Fruit fly (Drosophila melanogaster) whole organism, embryonic: ENCODE data around the gene Mettl5.
A peak's percentile ranks its signal among the peaks of the same experiment; 100 is the strongest.

Experiments used
- Bdp1 ChIP-seq: fragments of 200-800 bp; sonication (Bioruptor generic); optimal IDR thresholded peaks from 3 replicates; lab custom pipeline; 2016; ENCODE audit warnings: missing biosample characterization, missing genetic modification characterization
- Blimp-1 ChIP-seq: fragments of 200-800 bp; sonication (Bioruptor generic); optimal IDR thresholded peaks from 3 replicates; lab custom pipeline; 2018; ENCODE audit warnings: missing biosample characterization, missing genetic modification characterization, mild to moderate bottlenecking, moderate library complexity, missing genetic modification reagents
- CG10147 ChIP-seq: fragments of 200-800 bp; sonication (Bioruptor generic); optimal IDR thresholded peaks from 2 replicates; lab custom pipeline; 2019; ENCODE audit warnings: missing biosample characterization, mild to moderate bottlenecking, missing genetic modification characterization, moderate library complexity
- CG11560 ChIP-seq: fragments of 200-800 bp; sonication (Bioruptor generic); IDR thresholded peaks from 3 replicates; pipeline ENCODE4 v1.3.6; 2022; ENCODE audit warnings: missing biosample characterization, missing genetic modification characterization
- CG12155 ChIP-seq: fragments of 200-800 bp; sonication (Bioruptor generic); optimal IDR thresholded peaks from 3 replicates; lab custom pipeline; 2016; ENCODE audit warnings: missing biosample characterization, missing genetic modification characterization
- CG12659 ChIP-seq: fragments of 200-800 bp; sonication (Bioruptor generic); optimal IDR thresholded peaks from 3 replicates; lab custom pipeline; 2017; ENCODE audit warnings: mild to moderate bottlenecking, missing biosample characterization, missing genetic modification reagents, missing genetic modification characterization
- CG13296 ChIP-seq: fragments of 200-800 bp; sonication (Bioruptor generic); optimal IDR thresholded peaks from 3 replicates; lab custom pipeline; 2018; ENCODE audit warnings: missing biosample characterization, mild to moderate bottlenecking, missing genetic modification characterization
- CG13424 ChIP-seq: fragments of 200-800 bp; sonication (Bioruptor generic); optimal IDR thresholded peaks from 2 replicates; lab custom pipeline; 2019; ENCODE audit warnings: missing biosample characterization, mild to moderate bottlenecking, missing genetic modification characterization, moderate library complexity
- CG14710 ChIP-seq: fragments of 200-800 bp; sonication (Bioruptor generic); optimal IDR thresholded peaks from 3 replicates; lab custom pipeline; 2019; ENCODE audit warnings: missing biosample characterization, mild to moderate bottlenecking, missing genetic modification characterization, moderate library complexity
- CG15011 ChIP-seq: fragments of 200-800 bp; sonication (Bioruptor generic); optimal IDR thresholded peaks from 3 replicates; lab custom pipeline; 2018; ENCODE audit warnings: missing biosample characterization, mild to moderate bottlenecking, missing genetic modification characterization
- CG17186 ChIP-seq: fragments of 200-800 bp; sonication (Bioruptor generic); optimal IDR thresholded peaks from 3 replicates; lab custom pipeline; 2017; ENCODE audit warnings: missing biosample characterization, missing genetic modification reagents, missing genetic modification characterization
- CG17385 ChIP-seq: fragments of 200-800 bp; sonication (Bioruptor generic); optimal IDR thresholded peaks from 3 replicates; lab custom pipeline; 2018; ENCODE audit warnings: missing biosample characterization, mild to moderate bottlenecking, missing genetic modification characterization
- CG17802 ChIP-seq: fragments of 200-800 bp; sonication (Bioruptor generic); optimal IDR thresholded peaks from 2 replicates; lab custom pipeline; 2018; ENCODE audit warnings: missing biosample characterization, mild to moderate bottlenecking, missing genetic modification characterization, moderate library complexity
- CG1792 ChIP-seq: fragments of 200-800 bp; sonication (Bioruptor generic); optimal IDR thresholded peaks from 2 replicates; lab custom pipeline; 2016; ENCODE audit warnings: missing biosample characterization, missing genetic modification characterization
- CG30020 ChIP-seq: fragments of 200-800 bp; optimal IDR thresholded peaks from 2 replicates; lab custom pipeline; 2019; ENCODE audit warnings: missing biosample characterization, mild to moderate bottlenecking, missing genetic modification characterization, moderate library complexity
- CG30403 ChIP-seq: fragments of 200-800 bp; sonication (Bioruptor generic); optimal IDR thresholded peaks from 3 replicates; lab custom pipeline; 2016; ENCODE audit warnings: missing biosample characterization, missing genetic modification characterization
- CG3065 ChIP-seq: fragments of 200-800 bp; sonication (Bioruptor generic); optimal IDR thresholded peaks from 2 replicates; lab custom pipeline; 2016; ENCODE audit warnings: missing biosample characterization, missing genetic modification characterization
- CG34224 ChIP-seq: fragments of 200-800 bp; sonication (Bioruptor generic); IDR thresholded peaks from 3 replicates; pipeline ENCODE4 v1.3.6; 2022; ENCODE audit warnings: missing biosample characterization, missing genetic modification characterization; ENCODE audit not compliant: partially characterized antibody
- CG42726 ChIP-seq: fragments of 200-800 bp; sonication (Bioruptor generic); IDR thresholded peaks from 2 replicates; pipeline ENCODE4 v1.3.6; 2022; ENCODE audit warnings: missing biosample characterization, missing genetic modification characterization; ENCODE audit not compliant: partially characterized antibody
- CG6765 ChIP-seq: fragments of 200-800 bp; sonication (Bioruptor generic); optimal IDR thresholded peaks from 3 replicates; lab custom pipeline; 2017; ENCODE audit warnings: missing biosample characterization, mild to moderate bottlenecking, missing genetic modification characterization
- CG7556 ChIP-seq: fragments of 200-800 bp; sonication (Bioruptor generic); optimal IDR thresholded peaks from 2 replicates; lab custom pipeline; 2017; ENCODE audit warnings: missing biosample characterization, mild to moderate bottlenecking, missing genetic modification characterization
- CG7963 ChIP-seq: fragments of 200-800 bp; sonication (Bioruptor generic); IDR thresholded peaks from 3 replicates; pipeline ENCODE4 v1.3.6; 2022; ENCODE audit warnings: missing biosample characterization, missing genetic modification characterization; ENCODE audit not compliant: partially characterized antibody
- CG8478 ChIP-seq: fragments of >200 bp; optimal IDR thresholded peaks from 2 replicates; lab custom pipeline; 2018
- Doc2 ChIP-seq: fragments of 200-800 bp; sonication (Bioruptor generic); IDR thresholded peaks from 2 replicates; pipeline ENCODE4 v1.3.6; 2022; ENCODE audit warnings: missing biosample characterization, missing genetic modification characterization
- E2f1 ChIP-seq: fragments of 200-800 bp; sonication (Bioruptor generic); IDR thresholded peaks from 2 replicates; pipeline ENCODE4 v1.3.6; 2022; ENCODE audit warnings: missing biosample characterization, missing genetic modification characterization
- E2f2 ChIP-seq: fragments of 200-800 bp; sonication (Bioruptor generic); IDR thresholded peaks from 2 replicates; pipeline ENCODE4 v1.3.6; 2022; ENCODE audit warnings: missing biosample characterization, missing genetic modification characterization
- H2.0 ChIP-seq: fragments of 200-800 bp; sonication (Bioruptor generic); IDR thresholded peaks from 2 replicates; pipeline ENCODE4 v1.3.6; 2022; ENCODE audit warnings: missing biosample characterization, missing genetic modification characterization
- HLHmδ ChIP-seq: fragments of 200-800 bp; sonication (Bioruptor generic); optimal IDR thresholded peaks from 2 replicates; lab custom pipeline; 2018; ENCODE audit warnings: missing biosample characterization, mild to moderate bottlenecking, missing genetic modification characterization, moderate library complexity
- Hr78 ChIP-seq, 2 experiments: fragments of 200-800 bp in 1 of 2; fragments of >200 bp in 1 of 2; sonication (Bioruptor generic) in 1 of 2; optimal IDR thresholded peaks; 2 replicates each; lab custom pipeline; 2017 to 2019; ENCODE audit warnings: missing biosample characterization in 2 of 2, missing genetic modification characterization in 2 of 2, mild to moderate bottlenecking in 1 of 2, moderate library complexity in 1 of 2
- MBD-R2 ChIP-seq: fragments of 200-800 bp; sonication (Bioruptor generic); IDR thresholded peaks from 2 replicates; pipeline ENCODE4 v1.3.6; 2022; ENCODE audit warnings: missing biosample characterization, missing genetic modification characterization
- PHDP ChIP-seq: fragments of 200-800 bp; sonication (Bioruptor generic); optimal IDR thresholded peaks from 3 replicates; lab custom pipeline; 2018; ENCODE audit warnings: missing biosample characterization, mild to moderate bottlenecking, missing genetic modification characterization, moderate library complexity
- Side ChIP-seq: fragments of 200-800 bp; sonication (Bioruptor generic); optimal IDR thresholded peaks from 2 replicates; lab custom pipeline; 2016; ENCODE audit warnings: missing biosample characterization, missing genetic modification characterization
- amos ChIP-seq: fragments of 200-800 bp; sonication (Bioruptor generic); IDR thresholded peaks from 2 replicates; pipeline ENCODE4 v1.3.6; 2022; ENCODE audit warnings: missing biosample characterization, missing genetic modification characterization; ENCODE audit not compliant: partially characterized antibody
- aop ChIP-seq: fragments of 200-800 bp; sonication (Bioruptor generic); IDR thresholded peaks from 2 replicates; pipeline ENCODE4 v1.3.6; 2022; ENCODE audit warnings: missing biosample characterization, missing genetic modification characterization
- ato ChIP-seq: fragments of 200-800 bp; sonication (Bioruptor generic); IDR thresholded peaks from 2 replicates; pipeline ENCODE4 v1.3.6; 2022; ENCODE audit warnings: missing biosample characterization, missing genetic modification characterization; ENCODE audit not compliant: partially characterized antibody
- chif ChIP-seq, 2 experiments: fragments of 200-800 bp; sonication (Bioruptor generic); optimal IDR thresholded peaks; 3 replicates each; lab custom pipeline; 2016; ENCODE audit warnings: missing biosample characterization in 2 of 2, missing genetic modification characterization in 2 of 2
- crol ChIP-seq: fragments of 200-800 bp; sonication (Bioruptor generic); IDR thresholded peaks from 2 replicates; pipeline ENCODE4 v1.3.6; 2022; ENCODE audit warnings: missing biosample characterization, missing genetic modification characterization
- en ChIP-seq: fragments of 200-800 bp; sonication (Bioruptor generic); optimal IDR thresholded peaks from 2 replicates; lab custom pipeline; 2016; ENCODE audit warnings: missing biosample characterization, missing genetic modification characterization
- fd96Cb ChIP-seq: fragments of 200-800 bp; sonication (Bioruptor generic); optimal IDR thresholded peaks from 2 replicates; lab custom pipeline; 2018; ENCODE audit warnings: missing biosample characterization, mild to moderate bottlenecking, missing genetic modification characterization, moderate library complexity
- gro ChIP-seq: fragments of 200-800 bp; sonication (Bioruptor generic); optimal IDR thresholded peaks from 2 replicates; lab custom pipeline; 2016; ENCODE audit warnings: missing biosample characterization, missing genetic modification characterization
- hth ChIP-seq: fragments of >200 bp; optimal IDR thresholded peaks from 2 replicates; lab custom pipeline; 2017; ENCODE audit warnings: inconsistent platforms
- lmd ChIP-seq: fragments of 200-800 bp; sonication (Bioruptor generic); IDR thresholded peaks from 2 replicates; pipeline ENCODE4 v1.3.6; 2022; ENCODE audit warnings: missing biosample characterization, missing genetic modification characterization
- odd ChIP-seq: fragments of 200-800 bp; sonication (Bioruptor generic); optimal IDR thresholded peaks from 2 replicates; lab custom pipeline; 2017; ENCODE audit warnings: missing biosample characterization, mild to moderate bottlenecking, missing genetic modification characterization
- pfk ChIP-seq: fragments of 200-800 bp; sonication (Bioruptor generic); optimal IDR thresholded peaks from 2 replicates; lab custom pipeline; 2018; ENCODE audit warnings: missing biosample characterization, mild to moderate bottlenecking, missing genetic modification characterization, moderate library complexity
- tll ChIP-seq, 2 experiments: fragments of 200-800 bp in 1 of 2; fragments of >200 bp in 1 of 2; sonication (Bioruptor generic) in 1 of 2; optimal IDR thresholded peaks; 2 replicates each; lab custom pipeline; 2017 to 2019; ENCODE audit warnings: missing biosample characterization in 2 of 2, missing genetic modification characterization in 2 of 2, mild to moderate bottlenecking in 1 of 2, moderate library complexity in 1 of 2
- trem ChIP-seq: fragments of 200-800 bp; optimal IDR thresholded peaks from 3 replicates; lab custom pipeline; 2019; ENCODE audit warnings: missing biosample characterization, mild to moderate bottlenecking, missing genetic modification characterization, moderate library complexity
- tx ChIP-seq: fragments of 200-800 bp; sonication (Bioruptor generic); optimal IDR thresholded peaks from 2 replicates; lab custom pipeline; 2016; ENCODE audit warnings: missing biosample characterization, missing genetic modification characterization
- vfl ChIP-seq: fragments of 200-800 bp; sonication (Bioruptor generic); optimal IDR thresholded peaks from 2 replicates; lab custom pipeline; 2016; ENCODE audit warnings: missing biosample characterization, missing genetic modification characterization
- vvl ChIP-seq: fragments of 200-800 bp; sonication (Bioruptor generic); IDR thresholded peaks from 2 replicates; pipeline ENCODE4 v1.3.6; 2022; ENCODE audit warnings: missing biosample characterization, missing genetic modification characterization

Mettl5 gene

dm6 chr3L:19254715-19255428 lies 8.7 kb upstream of the Mettl5 start, which contains the start of the genes mRpL21 and rept (continued):
- peak in 1 of 2 experiments; percentile 43 for TF ChIP-seq tll (GFP tag; optimal IDR thresholded peaks at IDR 0.05; lab: Kevin White, UChicago)
- no peak for TF ChIP-seq CG7963
- peak; percentile 33; the same call in 1 of the 2 replicates for TF ChIP-seq E2f1 (GFP tag; lab: Robert Waterston, UW)
- TF ChIP-seq vfl (GFP tag; lab: Kevin White, UChicago): peak; percentile 69
- TF ChIP-seq lmd (GFP tag; lab: Robert Waterston, UW): peak; percentile 30; the same call in 1 of the 2 replicates
- peak; percentile 62 for TF ChIP-seq vvl (GFP tag; lab: Robert Waterston, UW)
- TF ChIP-seq CG15011 (GFP tag; lab: Kevin White, UChicago): no peak
- no peak for TF ChIP-seq en (GFP tag; lab: Kevin White, UChicago)
- TF ChIP-seq odd (GFP tag; lab: Kevin White, UChicago): peak; percentile 50
- TF ChIP-seq MBD-R2 (GFP tag; lab: Robert Waterston, UW): peak; percentile 93
- TF ChIP-seq Bdp1 (GFP tag; lab: Kevin White, UChicago): peak; percentile 51
- no peak for TF ChIP-seq Doc2 (GFP tag; lab: Robert Waterston, UW)
- no peak for TF ChIP-seq Blimp-1 (GFP tag; lab: Kevin White, UChicago)
- TF ChIP-seq CG34224 (GFP tag; lab: Robert Waterston, UW): no peak
- peak; percentile 47 for TF ChIP-seq CG13296 (GFP tag; lab: Kevin White, UChicago)
- no peak for TF ChIP-seq CG3065
- no peak for TF ChIP-seq amos (GFP tag; lab: Robert Waterston, UW)
- no peak for TF ChIP-seq ato (GFP tag; lab: Robert Waterston, UW)
- TF ChIP-seq H2.0 (GFP tag; lab: Robert Waterston, UW): peak; percentile 40
- TF ChIP-seq CG30020 (tag; lab: Kevin White, UChicago): peak; percentile 53
- TF ChIP-seq aop (GFP tag; lab: Robert Waterston, UW): no peak
- TF ChIP-seq CG30403 (GFP tag; lab: Kevin White, UChicago): peak; percentile 79
- TF ChIP-seq CG12659 (GFP tag; lab: Kevin White, UChicago): peak; percentile 67
- no peak for TF ChIP-seq CG11560
- no peak for TF ChIP-seq CG42726 (GFP tag; lab: Robert Waterston, UW)
- peak; percentile 42 for TF ChIP-seq CG10147 (GFP tag; lab: Kevin White, UChicago)
- no peak for TF ChIP-seq crol
- peak; percentile 58 for TF ChIP-seq gro (GFP tag; lab: Kevin White, UChicago)
- peak; percentile 43 for TF ChIP-seq CG13424 (tag; lab: Kevin White, UChicago)
- peak; percentile 52 for TF ChIP-seq CG17385 (GFP tag; lab: Kevin White, UChicago)
- peak; percentile 50 for TF ChIP-seq tx (GFP tag; lab: Kevin White, UChicago)
- no peak for TF ChIP-seq fd96Cb
- peak; percentile 97 for TF ChIP-seq CG17186
- peak; percentile 61 for TF ChIP-seq PHDP (tag; lab: Kevin White, UChicago)
- TF ChIP-seq pfk (GFP tag; lab: Kevin White, UChicago): no peak
- TF ChIP-seq CG1792 (GFP tag; lab: Kevin White, UChicago): peak; percentile 32
- TF ChIP-seq CG17802 (tag; lab: Kevin White, UChicago): no peak
- peak in 1 of 2 experiments; percentile 4 for TF ChIP-seq chif (GFP tag; optimal IDR thresholded peaks at IDR 0.05; lab: Kevin White, UChicago)
- TF ChIP-seq CG12155: peak; percentile 54
- peak; percentile 64 for TF ChIP-seq CG14710
- peak; percentile 26 for TF ChIP-seq CG8478 (lab: Kevin White, UChicago)
- TF ChIP-seq hth: no peak
- peak; percentile 61 for TF ChIP-seq Side (GFP tag; lab: Kevin White, UChicago)
- peak; percentile 38 for TF ChIP-seq CG7556 (GFP tag; lab: Kevin White, UChicago)
- no peak for TF ChIP-seq Hr78 (GFP tag; optimal IDR thresholded peaks at IDR 0.05; lab: Kevin White, UChicago)
- peak; percentile 65 for TF ChIP-seq E2f2
- TF ChIP-seq trem (tag; lab: Kevin White, UChicago): peak; percentile 53
- no peak for TF ChIP-seq HLHmδ (GFP tag; lab: Kevin White, UChicago)
- peak; percentile 16 for TF ChIP-seq CG6765
